Worm (Caenorhabditis elegans): Measurements from ENCODE around the gene T09F5.10.

T09F5.10 gene

DNA sequence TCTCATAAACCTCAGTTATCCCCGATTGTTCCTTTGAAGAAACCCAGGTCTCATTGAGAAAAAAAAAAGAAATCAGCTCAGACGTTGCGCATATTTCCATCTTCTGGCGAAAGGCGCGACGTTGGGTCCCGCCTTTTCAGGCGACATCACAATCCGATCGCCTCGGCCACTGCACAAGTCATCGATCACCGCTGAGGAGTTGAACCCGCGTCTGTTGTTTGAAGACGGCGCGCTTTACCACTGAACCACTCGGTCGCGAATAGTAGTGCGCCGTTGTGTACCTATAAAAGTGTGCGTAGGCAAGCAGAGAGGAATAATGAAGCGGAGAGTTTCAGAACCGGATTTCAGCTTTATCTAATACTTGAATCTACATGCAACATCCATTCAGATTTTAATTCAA is 11.0 kb downstream of the T09F5.10 start, which contains the start of gene Y75B12B.11 (continued):
- TF ChIP-seq Y75B8A.6 (GFP tag; IDR thresholded peaks at IDR 0.05): peak; percentile 83; the same call in 1 of the 2 replicates
- peak; percentile 92 for TF ChIP-seq zfp-3 (GFP tag; conservative IDR thresholded peaks at IDR 0.05)
- peak; percentile 94 for TF ChIP-seq Y5F2A.4 (GFP tag; optimal IDR thresholded peaks at IDR 0.05)
- peak; percentile 66 for TF ChIP-seq zfp-2 (tag; optimal IDR thresholded peaks at IDR 0.05)
- TF ChIP-seq mes-2 (tag; optimal IDR thresholded peaks at IDR 0.05; ENCODE audit: poor library complexity, severe bottlenecking): peak; percentile 93
- TF ChIP-seq hmg-1.1 (GFP tag; IDR thresholded peaks at IDR 0.05): peak; percentile 92
- peak; percentile 89 for TF ChIP-seq ceh-20 (GFP tag; IDR thresholded peaks at IDR 0.05)
- TF ChIP-seq pha-4 (GFP tag; IDR thresholded peaks at IDR 0.05): peak; percentile 97
- no peak for TF ChIP-seq pha-4 (tag; optimal IDR thresholded peaks at IDR 0.05)
- TF ChIP-seq mxl-3 (GFP tag; optimal IDR thresholded peaks at IDR 0.05): peak; percentile 81
- TF ChIP-seq T20F7.1 (GFP tag; optimal IDR thresholded peaks at IDR 0.05): peak; percentile 77
- peak; percentile 94 for TF ChIP-seq snpc-1.2 (GFP tag; IDR thresholded peaks at IDR 0.05)
- TF ChIP-seq nhr-76 (tag; optimal IDR thresholded peaks at IDR 0.05): no peak
- peak; percentile 90 for TF ChIP-seq mxl-2 (GFP tag; conservative IDR thresholded peaks at IDR 0.05)
- no peak for TF ChIP-seq ztf-11 (tag; optimal IDR thresholded peaks at IDR 0.05)
- TF ChIP-seq fos-1 (tag; optimal IDR thresholded peaks at IDR 0.05): no peak
- peak; percentile 23 for TF ChIP-seq nhr-28 (tag; optimal IDR thresholded peaks at IDR 0.05)

DNA sequence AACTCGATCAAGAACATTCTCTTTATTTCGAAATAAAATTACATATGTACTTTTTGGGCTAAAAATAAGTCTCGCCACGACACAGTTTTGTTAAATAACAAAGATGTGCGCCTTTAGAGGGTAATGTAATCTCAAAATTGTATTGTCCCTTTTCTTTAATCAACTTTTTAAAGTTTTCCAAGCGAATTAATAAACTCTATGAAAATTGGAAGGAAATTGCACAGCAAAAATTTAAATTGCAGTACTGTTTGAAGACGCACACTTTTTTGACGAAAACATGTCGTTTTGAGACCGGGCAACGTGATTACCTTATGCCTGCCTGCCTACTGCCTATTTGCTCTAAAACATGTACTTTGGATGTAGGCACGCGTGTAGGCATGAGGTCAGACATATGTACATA is 12.1 kb downstream of the T09F5.10 start:
- TF ChIP-seq unc-62 (GFP tag; optimal IDR thresholded peaks at IDR 0.05 in 1 of 2): peak in 1 of 2 experiments; percentile 93
- no peak for TF ChIP-seq unc-62 (tag; optimal IDR thresholded peaks at IDR 0.05)
- no peak for TF ChIP-seq fkh-10 (GFP tag; optimal IDR thresholded peaks at IDR 0.05)

DNA sequence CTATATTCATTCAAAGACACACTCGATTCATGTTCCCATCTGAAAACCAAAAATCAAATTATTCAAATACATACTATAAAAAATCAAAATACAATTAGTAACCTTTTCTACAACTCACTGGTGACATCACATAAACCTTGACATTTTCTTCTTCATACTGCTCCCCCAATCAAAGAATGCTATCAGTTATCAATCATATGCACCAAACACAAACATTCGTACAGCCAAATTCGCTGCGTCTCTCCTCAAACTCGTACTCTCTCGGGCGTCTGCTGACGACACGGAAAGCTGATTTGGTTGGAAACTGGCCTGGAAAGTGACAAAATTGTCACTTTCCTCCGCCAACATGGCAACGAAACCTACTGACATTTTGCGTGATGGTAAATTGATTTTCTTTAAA is 12.5 kb downstream of the T09F5.10 start, which contains the start of gene plc-2:
Gene plc-2 (plus strand): TSS at position 196 of the 400 bp plus-strand sequence.
- TF ChIP-seq madf-9 (GFP tag; conservative IDR thresholded peaks at IDR 0.05): no peak
- TF ChIP-seq pha-4 (GFP tag; IDR thresholded peaks at IDR 0.05): no peak
- TF ChIP-seq pha-4 (tag; optimal IDR thresholded peaks at IDR 0.05): peak; percentile 32
- no peak for TF ChIP-seq madf-5 (GFP tag; IDR thresholded peaks at IDR 0.05)
- TF ChIP-seq ZK337.2 (GFP tag; IDR thresholded peaks at IDR 0.05): no peak
- TF ChIP-seq rbr-2 (tag; optimal IDR thresholded peaks at IDR 0.05): no peak
- TF ChIP-seq hlh-11 (tag; optimal IDR thresholded peaks at IDR 0.05): peak; percentile 88
- TF ChIP-seq nhr-41 (GFP tag; IDR thresholded peaks at IDR 0.05): no peak
- peak; percentile 35; the same call in 1 of the 2 replicates for TF ChIP-seq lin-38 (GFP tag; IDR thresholded peaks at IDR 0.05)
- peak; percentile 31 for TF ChIP-seq nhr-77 (tag; optimal IDR thresholded peaks at IDR 0.05)
- no peak for TF ChIP-seq lsy-2 (tag; optimal IDR thresholded peaks at IDR 0.05)
- no peak for TF ChIP-seq cey-2 (tag; optimal IDR thresholded peaks at IDR 0.05; ENCODE audit: borderline replicate concordance, insufficient read depth)
- TF ChIP-seq ztf-7 (tag; optimal IDR thresholded peaks at IDR 0.05): no peak
- no peak for TF ChIP-seq daf-16 (GFP tag; optimal IDR thresholded peaks at IDR 0.05)
- peak; percentile 44 for TF ChIP-seq daf-16 (tag; optimal IDR thresholded peaks at IDR 0.05)
- peak; percentile 82 for TF ChIP-seq nhr-28 (tag; optimal IDR thresholded peaks at IDR 0.05)
- TF ChIP-seq unc-62 (GFP tag; optimal IDR thresholded peaks at IDR 0.05 in 1 of 2): peak in 1 of 2 experiments; percentile 13
- no peak for TF ChIP-seq unc-62 (tag; optimal IDR thresholded peaks at IDR 0.05)
- no peak for TF ChIP-seq F44E2.7 (GFP tag; IDR thresholded peaks at IDR 0.05)
- TF ChIP-seq lin-1 (GFP tag; IDR thresholded peaks at IDR 0.05): no peak
- no peak for TF ChIP-seq nhr-11 (tag; optimal IDR thresholded peaks at IDR 0.05)
- peak; percentile 24 for TF ChIP-seq mxl-3 (GFP tag; optimal IDR thresholded peaks at IDR 0.05)
- peak; percentile 44 for TF ChIP-seq hlh-30 (tag; optimal IDR thresholded peaks at IDR 0.05; ENCODE audit: insufficient read depth)
- TF ChIP-seq mdl-1 (tag; optimal IDR thresholded peaks at IDR 0.05): no peak
- no peak for TF ChIP-seq zip-11 (GFP tag; IDR thresholded peaks at IDR 0.05)
- TF ChIP-seq snpc-4 (tag; optimal IDR thresholded peaks at IDR 0.05): no peak
- TF ChIP-seq nhr-111 (GFP tag; optimal IDR thresholded peaks at IDR 0.05): no peak
- peak; percentile 78 for TF ChIP-seq dve-1 (tag; optimal IDR thresholded peaks at IDR 0.05; ENCODE audit: insufficient read depth)
- no peak for TF ChIP-seq spr-3 (GFP tag; optimal IDR thresholded peaks at IDR 0.05)
- TF ChIP-seq fkh-10 (GFP tag; optimal IDR thresholded peaks at IDR 0.05): no peak
- no peak for TF ChIP-seq lin-15B (tag; optimal IDR thresholded peaks at IDR 0.05)
- TF ChIP-seq mdt-29 (GFP tag; IDR thresholded peaks at IDR 0.05): no peak
- peak; percentile 76 for TF ChIP-seq dmd-6 (GFP tag; IDR thresholded peaks at IDR 0.05)
- no peak for TF ChIP-seq arid-1 (GFP tag; conservative IDR thresholded peaks at IDR 0.05)
- TF ChIP-seq nhr-237 (tag; optimal IDR thresholded peaks at IDR 0.05): no peak
